Fruit fly (Drosophila melanogaster) whole organism, embryonic: ENCODE measurements around the gene CG18649.

Source experiments
- CG11093 ChIP-seq: fragments of 200-800 bp; sonication (Bioruptor generic); IDR thresholded peaks from 3 replicates; pipeline ENCODE4 v1.3.6; 2022; ENCODE audit warnings: missing biosample characterization, missing genetic modification characterization
- CG12299 ChIP-seq: fragments of 200-800 bp; sonication (Bioruptor generic); optimal IDR thresholded peaks from 2 replicates; lab custom pipeline; 2018; ENCODE audit warnings: missing biosample characterization, mild to moderate bottlenecking, missing genetic modification characterization
- CG15601 ChIP-seq: fragments of 200-800 bp; sonication (Bioruptor generic); optimal IDR thresholded peaks from 3 replicates; lab custom pipeline; 2019; ENCODE audit warnings: missing biosample characterization, mild to moderate bottlenecking, missing genetic modification characterization, moderate library complexity
- CG16779 ChIP-seq: fragments of 200-800 bp; sonication (Bioruptor generic); IDR thresholded peaks from 2 replicates; pipeline ENCODE4 v1.3.6; 2022; ENCODE audit warnings: missing biosample characterization, missing genetic modification characterization
- CG17328 ChIP-seq: fragments of 200-800 bp; sonication (Bioruptor generic); IDR thresholded peaks from 2 replicates; pipeline ENCODE4 v1.3.6; 2022; ENCODE audit warnings: missing biosample characterization, missing genetic modification characterization
- CG18262 ChIP-seq: fragments of 200-800 bp; optimal IDR thresholded peaks from 3 replicates; lab custom pipeline; 2019; ENCODE audit warnings: missing biosample characterization, mild to moderate bottlenecking, missing genetic modification characterization, moderate library complexity
- CG18619 ChIP-seq: fragments of 200-800 bp; sonication (Bioruptor generic); optimal IDR thresholded peaks from 3 replicates; lab custom pipeline; 2017; ENCODE audit warnings: missing biosample characterization, mild to moderate bottlenecking, missing genetic modification characterization
- CG2199 ChIP-seq: fragments of 200-800 bp; sonication (Bioruptor generic); IDR thresholded peaks from 3 replicates; pipeline ENCODE4 v1.3.6; 2022; ENCODE audit warnings: missing biosample characterization, missing genetic modification characterization
- CG2712 ChIP-seq: fragments of 200-800 bp; optimal IDR thresholded peaks from 3 replicates; lab custom pipeline; 2019; ENCODE audit warnings: missing biosample characterization, mild to moderate bottlenecking, missing genetic modification characterization, moderate library complexity
- CG32532 ChIP-seq: fragments of 200-800 bp; sonication (Bioruptor generic); IDR thresholded peaks from 2 replicates; pipeline ENCODE4 v1.3.6; 2022; ENCODE audit warnings: missing biosample characterization, missing genetic modification characterization
- CG3281 ChIP-seq: fragments of 200-800 bp; sonication (Bioruptor generic); optimal IDR thresholded peaks from 3 replicates; lab custom pipeline; 2017; ENCODE audit warnings: missing biosample characterization, mild to moderate bottlenecking, missing genetic modification characterization
- CG3847 ChIP-seq: fragments of 200-800 bp; sonication (Bioruptor generic); IDR thresholded peaks from 2 replicates; pipeline ENCODE4 v1.3.6; 2022; ENCODE audit warnings: missing biosample characterization, missing genetic modification characterization
- CG4360 ChIP-seq: fragments of 200-800 bp; sonication (Bioruptor generic); IDR thresholded peaks from 2 replicates; pipeline ENCODE4 v1.3.6; 2022; ENCODE audit warnings: missing biosample characterization, missing genetic modification characterization
- CG6765 ChIP-seq: fragments of 200-800 bp; sonication (Bioruptor generic); optimal IDR thresholded peaks from 3 replicates; lab custom pipeline; 2017; ENCODE audit warnings: missing biosample characterization, mild to moderate bottlenecking, missing genetic modification characterization
- CG7556 ChIP-seq: fragments of 200-800 bp; sonication (Bioruptor generic); optimal IDR thresholded peaks from 2 replicates; lab custom pipeline; 2017; ENCODE audit warnings: missing biosample characterization, mild to moderate bottlenecking, missing genetic modification characterization
- CG8924 ChIP-seq: fragments of 200-800 bp; optimal IDR thresholded peaks from 3 replicates; lab custom pipeline; 2019; ENCODE audit warnings: missing biosample characterization, mild to moderate bottlenecking, missing genetic modification characterization, moderate library complexity
- Camta ChIP-seq: fragments of 200-800 bp; sonication (Bioruptor generic); optimal IDR thresholded peaks from 2 replicates; lab custom pipeline; 2016; ENCODE audit warnings: missing biosample characterization, missing genetic modification characterization
- D19B ChIP-seq: fragments of 200-800 bp; sonication (Bioruptor generic); optimal IDR thresholded peaks from 2 replicates; lab custom pipeline; 2017; ENCODE audit warnings: missing biosample characterization, mild to moderate bottlenecking, missing genetic modification characterization
- Dbx ChIP-seq: fragments of 200-800 bp; sonication (Bioruptor generic); IDR thresholded peaks from 3 replicates; pipeline ENCODE4 v1.3.6; 2022; ENCODE audit warnings: missing biosample characterization, missing genetic modification characterization
- Drgx ChIP-seq: fragments of 200-800 bp; sonication (Bioruptor generic); IDR thresholded peaks from 2 replicates; pipeline ENCODE4 v1.3.6; 2022; ENCODE audit warnings: missing biosample characterization, missing genetic modification characterization
- E2f1 ChIP-seq: fragments of 200-800 bp; sonication (Bioruptor generic); IDR thresholded peaks from 2 replicates; pipeline ENCODE4 v1.3.6; 2022; ENCODE audit warnings: missing biosample characterization, missing genetic modification characterization
- ERR ChIP-seq: fragments of 200-800 bp; sonication (Bioruptor generic); optimal IDR thresholded peaks from 2 replicates; lab custom pipeline; 2016; ENCODE audit warnings: missing biosample characterization, missing genetic modification characterization
- HHEX ChIP-seq: fragments of 200-800 bp; sonication (Bioruptor generic); optimal IDR thresholded peaks from 3 replicates; lab custom pipeline; 2017; ENCODE audit warnings: missing biosample characterization, mild to moderate bottlenecking, missing genetic modification characterization, missing genetic modification reagents
- HLH4C ChIP-seq: fragments of 200-800 bp; sonication (Bioruptor generic); IDR thresholded peaks from 3 replicates; pipeline ENCODE4 v1.3.6; 2022; ENCODE audit warnings: missing biosample characterization, missing genetic modification characterization; ENCODE audit not compliant: partially characterized antibody
- HmgD ChIP-seq: fragments of 200-800 bp; sonication (Bioruptor generic); optimal IDR thresholded peaks from 3 replicates; lab custom pipeline; 2016; ENCODE audit warnings: missing biosample characterization, missing genetic modification characterization
- HmgZ ChIP-seq: fragments of 200-800 bp; sonication (Bioruptor generic); optimal IDR thresholded peaks from 2 replicates; lab custom pipeline; 2018; ENCODE audit warnings: missing biosample characterization, mild to moderate bottlenecking, missing genetic modification characterization
- Jarid2 ChIP-seq: fragments of 200-800 bp; sonication (Bioruptor generic); optimal IDR thresholded peaks from 3 replicates; lab custom pipeline; 2017; ENCODE audit warnings: mild to moderate bottlenecking, missing biosample characterization, missing genetic modification reagents, missing genetic modification characterization
- MESR4 ChIP-seq: fragments of 200-800 bp; sonication (Bioruptor generic); optimal IDR thresholded peaks from 2 replicates; lab custom pipeline; 2018; ENCODE audit warnings: missing biosample characterization, mild to moderate bottlenecking, missing genetic modification characterization, moderate library complexity
- Myb ChIP-seq: fragments of 200-800 bp; sonication (Bioruptor generic); optimal IDR thresholded peaks from 2 replicates; lab custom pipeline; 2016; ENCODE audit warnings: missing biosample characterization, missing genetic modification characterization
- NFAT ChIP-seq: fragments of 200-800 bp; sonication (Bioruptor generic); IDR thresholded peaks from 2 replicates; pipeline ENCODE4 v1.3.6; 2022; ENCODE audit warnings: missing biosample characterization, missing genetic modification characterization
- Pdp1 ChIP-seq, 2 experiments: fragments of 200-800 bp; sonication (Bioruptor generic); optimal IDR thresholded peaks; 3 replicates each; lab custom pipeline; 2016; ENCODE audit warnings: missing biosample characterization in 2 of 2, missing genetic modification characterization in 2 of 2, mild to moderate bottlenecking in 1 of 2, moderate library complexity in 1 of 2
- Rx ChIP-seq: fragments of 200-800 bp; sonication (Bioruptor generic); IDR thresholded peaks from 2 replicates; pipeline ENCODE4 v1.3.6; 2022; ENCODE audit warnings: missing biosample characterization, missing genetic modification characterization
- Sin3A ChIP-seq: fragments of >200 bp; optimal IDR thresholded peaks from 2 replicates; lab custom pipeline; 2018
- Sox100B ChIP-seq: fragments of 200-800 bp; sonication (Bioruptor generic); optimal IDR thresholded peaks from 3 replicates; lab custom pipeline; 2018; ENCODE audit warnings: missing biosample characterization, mild to moderate bottlenecking, missing genetic modification characterization
- Ssrp ChIP-seq: fragments of 200-800 bp; sonication (Bioruptor generic); optimal IDR thresholded peaks from 2 replicates; lab custom pipeline; 2018; ENCODE audit warnings: missing biosample characterization, mild to moderate bottlenecking, missing genetic modification characterization, moderate library complexity
- Trl ChIP-seq, 3 experiments: fragments of >200 bp in 2 of 3; fragments of 200-800 bp in 1 of 3; sonication (Bioruptor generic) in 1 of 3; optimal IDR thresholded peaks; 2 replicates in 1 of 3; 3 replicates in 2 of 3; lab custom pipeline; 2016 to 2017; ENCODE audit warnings: missing biosample characterization in 1 of 3, missing genetic modification characterization in 1 of 3
- bigmax ChIP-seq: fragments of 200-800 bp; sonication (Bioruptor generic); optimal IDR thresholded peaks from 2 replicates; lab custom pipeline; 2018; ENCODE audit warnings: missing biosample characterization, mild to moderate bottlenecking, missing genetic modification characterization
- br ChIP-seq: fragments of >200 bp; optimal IDR thresholded peaks from 2 replicates; lab custom pipeline; 2017
- cg ChIP-seq: fragments of 200-800 bp; sonication (Bioruptor generic); optimal IDR thresholded peaks from 3 replicates; lab custom pipeline; 2019; ENCODE audit warnings: missing biosample characterization, mild to moderate bottlenecking, missing genetic modification characterization, moderate library complexity
- chinmo ChIP-seq: fragments of 200-800 bp; sonication (Bioruptor generic); IDR thresholded peaks from 4 replicates; pipeline ENCODE4 v1.3.6; 2022; ENCODE audit warnings: missing biosample characterization, missing genetic modification characterization; ENCODE audit not compliant: partially characterized antibody
- croc ChIP-seq: fragments of 200-800 bp; sonication (Bioruptor generic); conservative IDR thresholded peaks from 3 replicates; pipeline ENCODE4 v1.3.6; 2022; ENCODE audit warnings: missing biosample characterization, missing genetic modification characterization
- jing ChIP-seq: fragments of 200-800 bp; sonication (Bioruptor generic); optimal IDR thresholded peaks from 2 replicates; lab custom pipeline; 2018; ENCODE audit warnings: missing biosample characterization, mild to moderate bottlenecking, missing genetic modification characterization
- klu ChIP-seq: fragments of 200-800 bp; sonication (Bioruptor generic); IDR thresholded peaks from 2 replicates; pipeline ENCODE4 v1.3.6; 2022; ENCODE audit warnings: missing biosample characterization, missing genetic modification characterization
- luna ChIP-seq: fragments of 200-800 bp; sonication (Bioruptor generic); optimal IDR thresholded peaks from 2 replicates; lab custom pipeline; 2016; ENCODE audit warnings: missing biosample characterization, missing genetic modification characterization
- nerfin-1 ChIP-seq: fragments of 200-800 bp; sonication (Bioruptor generic); optimal IDR thresholded peaks from 3 replicates; lab custom pipeline; 2019; ENCODE audit warnings: missing biosample characterization, mild to moderate bottlenecking, missing genetic modification characterization, moderate library complexity
- phol ChIP-seq: fragments of 200-800 bp; sonication (Bioruptor generic); optimal IDR thresholded peaks from 3 replicates; lab custom pipeline; 2018; ENCODE audit warnings: missing biosample characterization, mild to moderate bottlenecking, missing genetic modification characterization, moderate library complexity
- repo ChIP-seq: fragments of 200-800 bp; sonication (Bioruptor generic); optimal IDR thresholded peaks from 2 replicates; lab custom pipeline; 2016; ENCODE audit warnings: missing biosample characterization, missing genetic modification characterization
- ro ChIP-seq: fragments of 200-800 bp; sonication (Bioruptor generic); IDR thresholded peaks from 2 replicates; pipeline ENCODE4 v1.3.6; 2022; ENCODE audit warnings: missing biosample characterization, missing genetic modification characterization
- row ChIP-seq: fragments of 200-800 bp; sonication (Bioruptor generic); IDR thresholded peaks from 3 replicates; pipeline ENCODE4 v1.3.6; 2022; ENCODE audit warnings: missing biosample characterization, missing genetic modification characterization
- ssp ChIP-seq: fragments of 200-800 bp; sonication (Bioruptor generic); IDR thresholded peaks from 2 replicates; pipeline ENCODE4 v1.3.6; 2022; ENCODE audit warnings: missing biosample characterization, missing genetic modification characterization
- vnd ChIP-seq: fragments of 200-800 bp; sonication (Bioruptor generic); IDR thresholded peaks from 3 replicates; pipeline ENCODE4 v1.3.6; 2022; ENCODE audit warnings: missing biosample characterization, missing genetic modification characterization; ENCODE audit not compliant: partially characterized antibody

Gene CG18649

dm6 chr3L:15093929-15094588 is 40.1 kb upstream of the CG18649 start (continued):
- TF ChIP-seq E2f1 (GFP tag; lab: Robert Waterston, UW): no peak
- no peak for TF ChIP-seq Dbx
- no peak for TF ChIP-seq Rx
- TF ChIP-seq CG3847 (GFP tag; lab: Robert Waterston, UW): no peak
- TF ChIP-seq bigmax (GFP tag; lab: Kevin White, UChicago): no peak
- peak; percentile 80 for TF ChIP-seq CG4360 (GFP tag; lab: Robert Waterston, UW)
- TF ChIP-seq HmgD: no peak
- TF ChIP-seq CG7556 (GFP tag; lab: Kevin White, UChicago): no peak
- TF ChIP-seq Pdp1 (GFP tag; optimal IDR thresholded peaks at IDR 0.05; lab: Kevin White, UChicago): peak in 1 of 2 experiments; percentile 31
- no peak for TF ChIP-seq Jarid2 (GFP tag; lab: Kevin White, UChicago)
- no peak for TF ChIP-seq CG16779 (GFP tag; lab: Robert Waterston, UW)
- peak; percentile 45; the same call in 1 of the 3 replicates for TF ChIP-seq row (GFP tag; lab: Robert Waterston, UW)
- TF ChIP-seq klu (GFP tag; lab: Robert Waterston, UW): no peak
- no peak for TF ChIP-seq CG11093 (GFP tag; lab: Robert Waterston, UW)
- TF ChIP-seq ssp (GFP tag; lab: Robert Waterston, UW): no peak
- TF ChIP-seq Myb (GFP tag; lab: Kevin White, UChicago): no peak
- TF ChIP-seq Trl (optimal IDR thresholded peaks at IDR 0.05; lab: Kevin White, UChicago): peak; percentile 64 to 71
- no peak for TF ChIP-seq Trl (GFP tag; optimal IDR thresholded peaks at IDR 0.05; lab: Kevin White, UChicago)
- no peak for TF ChIP-seq Sin3A (lab: Kevin White, UChicago)
- no peak for TF ChIP-seq ro (GFP tag; lab: Robert Waterston, UW)
- no peak for TF ChIP-seq vnd
- peak; percentile 48 for TF ChIP-seq Drgx
- no peak for TF ChIP-seq HLH4C (GFP tag; lab: Robert Waterston, UW)
- TF ChIP-seq CG12299: no peak
- TF ChIP-seq CG18619 (GFP tag; lab: Kevin White, UChicago): no peak
- TF ChIP-seq br: no peak
- peak; percentile 5 for TF ChIP-seq phol (tag; lab: Kevin White, UChicago)
- peak; percentile 2 for TF ChIP-seq CG3281 (GFP tag; lab: Kevin White, UChicago)
- 0 out of 4 replicates have a peak, but pooled peaks have one; percentile 52 for TF ChIP-seq chinmo (GFP tag; lab: Robert Waterston, UW)
- peak; percentile 8 for TF ChIP-seq Ssrp (tag; lab: Kevin White, UChicago)
- TF ChIP-seq CG17328 (GFP tag; lab: Robert Waterston, UW): no peak
- TF ChIP-seq Sox100B (GFP tag; lab: Kevin White, UChicago): no peak
- no peak for TF ChIP-seq NFAT (GFP tag; lab: Robert Waterston, UW)
- no peak for TF ChIP-seq HHEX
- TF ChIP-seq CG8924 (tag; lab: Kevin White, UChicago): peak; percentile 26
- TF ChIP-seq CG18262: no peak
- peak; percentile 19 for TF ChIP-seq CG2712 (tag; lab: Kevin White, UChicago)
- no peak for TF ChIP-seq D19B
- TF ChIP-seq CG32532 (GFP tag; lab: Robert Waterston, UW): peak; percentile 24; the same call in 1 of the 2 replicates
- TF ChIP-seq nerfin-1 (tag; lab: Kevin White, UChicago): peak; percentile 18
- peak; percentile 68 for TF ChIP-seq cg
- TF ChIP-seq croc: no peak
- TF ChIP-seq jing (GFP tag; lab: Kevin White, UChicago): no peak
- no peak for TF ChIP-seq MESR4
- TF ChIP-seq Camta (GFP tag; lab: Kevin White, UChicago): no peak
- TF ChIP-seq ERR: no peak
- no peak for TF ChIP-seq luna (GFP tag; lab: Kevin White, UChicago)
- peak; percentile 14 for TF ChIP-seq CG15601 (tag; lab: Kevin White, UChicago)
- no peak for TF ChIP-seq CG6765 (GFP tag; lab: Kevin White, UChicago)
- TF ChIP-seq repo (GFP tag; lab: Kevin White, UChicago): no peak
- peak; percentile 6 for TF ChIP-seq HmgZ (tag; lab: Kevin White, UChicago)
- 0 out of 3 replicates have a peak, but pooled peaks have one; percentile 63 for TF ChIP-seq CG2199
